Worm (Caenorhabditis elegans) whole organism, L4/young adult: Measurements from ENCODE around the gene apy-1.

Experiments used
- W03F9.2 ChIP-seq: fragments of 150-350 bp; optimal IDR thresholded peaks from 2 replicates; lab custom pipeline; 2014; ENCODE audit warnings: missing biosample characterization, missing genetic modification characterization
- dao-5 ChIP-seq: sonication (generic microtip); optimal IDR thresholded peaks from 2 replicates; lab custom pipeline; 2016; ENCODE audit warnings: missing genotype, missing genetic modification characterization, moderate library complexity, missing compliant biosample characterization
- him-1 ChIP-seq: sonication (generic microtip); optimal IDR thresholded peaks from 2 replicates; lab custom pipeline; 2016; ENCODE audit warnings: missing genotype, missing genetic modification reagents, missing genetic modification characterization, missing compliant biosample characterization

- no peak for TF ChIP-seq him-1
- no peak for TF ChIP-seq W03F9.2
- TF ChIP-seq dao-5 (tag; lab: Kevin White, UChicago): no peak
Observed at ce11 chrX:7554326-7554725, 15.2 kb downstream of the apy-1 start, which contains the start of gene F46C8.8.
